Worm (Caenorhabditis elegans) whole organism, midembryonic: ENCODE measurements around the gene sul-3.
A peak's percentile ranks its signal among the peaks of the same experiment; 100 is the strongest.

Experiments
- T22C8.4 ChIP-seq: fragments of 200-800 bp; sonication (Bioruptor generic); IDR thresholded peaks from 2 replicates; pipeline ENCODE4 v1.3.6; 2022; ENCODE audit warnings: missing genetic modification characterization, missing compliant biosample characterization
- cog-1 ChIP-seq: sonication (generic microtip); optimal IDR thresholded peaks from 2 replicates; lab custom pipeline; 2016; ENCODE audit warnings: missing genetic modification characterization, missing compliant biosample characterization
- flt-1 ChIP-seq: fragments of 200-800 bp; sonication (Bioruptor generic); IDR thresholded peaks from 2 replicates; pipeline ENCODE4 v1.3.6; 2022; ENCODE audit warnings: missing genetic modification characterization, missing compliant biosample characterization
- klf-2 ChIP-seq: fragments of 200-800 bp; sonication (Bioruptor generic); conservative IDR thresholded peaks from 2 replicates; pipeline ENCODE4 v1.3.6; 2022; ENCODE audit warnings: missing genetic modification reagents, missing genetic modification characterization, missing compliant biosample characterization
- med-1 ChIP-seq: sonication (generic microtip); optimal IDR thresholded peaks from 2 replicates; lab custom pipeline; 2017; ENCODE audit warnings: missing genetic modification characterization, mild to moderate bottlenecking, missing compliant biosample characterization, antibody characterized with exemption, missing genetic modification reagents; ENCODE audit not compliant: insufficient read depth
- ref-1 ChIP-seq: fragments of 200-800 bp; sonication (Bioruptor generic); conservative IDR thresholded peaks from 2 replicates; pipeline ENCODE4 v1.3.6; 2022; ENCODE audit warnings: missing genetic modification reagents, missing genetic modification characterization, missing compliant biosample characterization
- tab-1 ChIP-seq: fragments of 200-800 bp; sonication (Bioruptor generic); IDR thresholded peaks from 2 replicates; pipeline ENCODE4 v1.3.6; 2022; ENCODE audit warnings: missing genetic modification characterization, missing compliant biosample characterization
- ztf-23 ChIP-seq: fragments of 200-800 bp; sonication (Bioruptor generic); IDR thresholded peaks from 2 replicates; pipeline ENCODE4 v1.3.6; 2022; ENCODE audit warnings: missing genetic modification reagents, missing genetic modification characterization, missing compliant biosample characterization
- ztf-29 ChIP-seq: fragments of 200-800 bp; sonication (Bioruptor generic); IDR thresholded peaks from 2 replicates; pipeline ENCODE4 v1.3.6; 2022; ENCODE audit warnings: missing genetic modification reagents, missing genetic modification characterization, missing compliant biosample characterization

sul-3 gene

ce11 chrX:7810991-7811390 is 23.0 kb downstream of the sul-3 start:
- TF ChIP-seq ref-1 (GFP tag; lab: Robert Waterston, UW) = no peak
- no peak for TF ChIP-seq ztf-29 (GFP tag; lab: Robert Waterston, UW)
- TF ChIP-seq klf-2 = no peak
- no peak for TF ChIP-seq flt-1
- TF ChIP-seq T22C8.4 = no peak
- no peak for TF ChIP-seq cog-1 (tag; lab: Kevin White, UChicago)
- no peak for TF ChIP-seq ztf-23 (GFP tag; lab: Robert Waterston, UW)
- TF ChIP-seq tab-1 = no peak
- no peak for TF ChIP-seq med-1

- no peak for TF ChIP-seq ztf-29 (GFP tag; lab: Robert Waterston, UW)
- peak; percentile 74 for TF ChIP-seq ztf-23 (GFP tag; lab: Robert Waterston, UW)
- TF ChIP-seq cog-1 (tag; lab: Kevin White, UChicago) = peak; percentile 75
- TF ChIP-seq flt-1 = peak; percentile 70; the same call in 1 of the 2 replicates
- no peak for TF ChIP-seq T22C8.4
- TF ChIP-seq tab-1 = no peak
- TF ChIP-seq ref-1 (GFP tag; lab: Robert Waterston, UW) = no peak
- TF ChIP-seq klf-2 = no peak
- no peak for TF ChIP-seq med-1
Measured at ce11 chrX:7809352-7810196, 24.4 kb downstream of the sul-3 start.

ce11 chrX:7808388-7808787 is 25.6 kb downstream of the sul-3 start:
- no peak for TF ChIP-seq med-1
- no peak for TF ChIP-seq ztf-23 (GFP tag; lab: Robert Waterston, UW)
- no peak for TF ChIP-seq ztf-29 (GFP tag; lab: Robert Waterston, UW)
- TF ChIP-seq T22C8.4 = no peak
- TF ChIP-seq cog-1 (tag; lab: Kevin White, UChicago) = no peak
- no peak for TF ChIP-seq ref-1 (GFP tag; lab: Robert Waterston, UW)
- no peak for TF ChIP-seq klf-2
- no peak for TF ChIP-seq tab-1
- no peak for TF ChIP-seq flt-1

ce11 chrX:7800370-7800769 is 33.6 kb downstream of the sul-3 start:
- TF ChIP-seq med-1 (no peak), ztf-23 (GFP tag; lab: Robert Waterston, UW) (no peak), cog-1 (tag; lab: Kevin White, UChicago) (no peak), T22C8.4 (no peak), ztf-29 (GFP tag; lab: Robert Waterston, UW) (no peak), tab-1 (no peak), ref-1 (GFP tag; lab: Robert Waterston, UW) (no peak), klf-2 (no peak), flt-1 (no peak)

- no peak for TF ChIP-seq tab-1
- no peak for TF ChIP-seq ref-1 (GFP tag; lab: Robert Waterston, UW)
- TF ChIP-seq ztf-23 (GFP tag; lab: Robert Waterston, UW) = no peak
- TF ChIP-seq T22C8.4 = no peak
- TF ChIP-seq ztf-29 (GFP tag; lab: Robert Waterston, UW) = no peak
- no peak for TF ChIP-seq med-1
- no peak for TF ChIP-seq flt-1
- no peak for TF ChIP-seq klf-2
- TF ChIP-seq cog-1 (tag; lab: Kevin White, UChicago) = no peak
Measured at ce11 chrX:7799680-7800079, 34.3 kb downstream of the sul-3 start, which contains the start of gene gpx-7. TSS of gene gpx-7 (minus strand) at chrX:7799780.

ce11 chrX:7798248-7799020 is 35.6 kb downstream of the sul-3 start, which contains the start of gene adm-4:
TSS of gene adm-4 (minus strand) at chrX:7798298.
- TF ChIP-seq cog-1 (tag; lab: Kevin White, UChicago) = peak; percentile 9
- no peak for TF ChIP-seq flt-1
- TF ChIP-seq ztf-23 (GFP tag; lab: Robert Waterston, UW) = 0 out of 2 replicates have a peak, but pooled peaks have one; percentile 16

ce11 chrX:7794306-7794743 is 39.7 kb downstream of the sul-3 start:
- peak; percentile 75 for TF ChIP-seq ztf-23 (GFP tag; lab: Robert Waterston, UW)
- TF ChIP-seq ref-1 (GFP tag; lab: Robert Waterston, UW) = 0 out of 2 replicates have a peak, but pooled peaks have one; percentile 12
- no peak for TF ChIP-seq med-1
- no peak for TF ChIP-seq ztf-29 (GFP tag; lab: Robert Waterston, UW)
- TF ChIP-seq klf-2 = 0 out of 2 replicates have a peak, but pooled peaks have one; percentile 8
- TF ChIP-seq tab-1 = peak; percentile 62
- peak; percentile 68; the same call in 1 of the 2 replicates for TF ChIP-seq flt-1
- 0 out of 2 replicates have a peak, but pooled peaks have one; percentile 42 for TF ChIP-seq T22C8.4

- TF ChIP-seq med-1 (no peak), flt-1 (no peak), klf-2 (no peak), T22C8.4 (peak; percentile 59)
Measured at ce11 chrX:7793377-7794041, 40.5 kb downstream of the sul-3 start, which contains the start of gene ZK154.6. TSS of gene ZK154.6 (minus strand) at chrX:7793563.

ce11 chrX:7791802-7792201 is 42.2 kb downstream of the sul-3 start:
- TF ChIP-seq med-1 = no peak
- no peak for TF ChIP-seq ztf-29 (GFP tag; lab: Robert Waterston, UW)
- no peak for TF ChIP-seq ref-1 (GFP tag; lab: Robert Waterston, UW)
